Fruit fly (Drosophila melanogaster): ENCODE measurements around the gene CG9886.

The CG9886 gene

dm6 chr2L:2373818-2374746, 46.5 kb upstream of the CG9886 start, which contains the start of the genes CG3609 and CG15390 (continued):
- TF ChIP-seq Blimp-1 (GFP tag; optimal IDR thresholded peaks at IDR 0.05) (peak; percentile 24), fkh (GFP tag; optimal IDR thresholded peaks at IDR 0.05) (peak; percentile 76), CG7368 (GFP tag; optimal IDR thresholded peaks at IDR 0.05) (peak; percentile 60), spab (GFP tag; optimal IDR thresholded peaks at IDR 0.05) (peak; percentile 24), dac (GFP tag; optimal IDR thresholded peaks at IDR 0.05) (peak; percentile 56), CG11762 (GFP tag; optimal IDR thresholded peaks at IDR 0.05; ENCODE audit: insufficient read depth) (no peak), Ets21C (GFP tag; optimal IDR thresholded peaks at IDR 0.05) (peak; percentile 80), net (GFP tag; optimal IDR thresholded peaks at IDR 0.05) (peak; percentile 83), vri (GFP tag; optimal IDR thresholded peaks at IDR 0.05) (peak; percentile 89), CG11294 (GFP tag; IDR thresholded peaks at IDR 0.05) (peak; percentile 58; the same call in 1 of the 2 replicates), CG8632 (GFP tag; optimal IDR thresholded peaks at IDR 0.05) (peak; percentile 54), CG6808 (GFP tag; optimal IDR thresholded peaks at IDR 0.05) (peak; percentile 71), CG31627 (GFP tag; optimal IDR thresholded peaks at IDR 0.05) (peak; percentile 83), Met (GFP tag; optimal IDR thresholded peaks at IDR 0.05) (peak; percentile 84), Eip93F (GFP tag; optimal IDR thresholded peaks at IDR 0.05) (peak; percentile 76), Lpt (GFP tag; optimal IDR thresholded peaks at IDR 0.05) (peak; percentile 66), CG4318 (GFP tag; optimal IDR thresholded peaks at IDR 0.05) (peak; percentile 20), CG3919 (GFP tag; optimal IDR thresholded peaks at IDR 0.05) (peak; percentile 91), pdm3 (GFP tag; optimal IDR thresholded peaks at IDR 0.05) (peak; percentile 88), CG1621 (tag; optimal IDR thresholded peaks at IDR 0.05) (peak; percentile 79), OdsH (GFP tag; optimal IDR thresholded peaks at IDR 0.05) (peak; percentile 79), Eip78C (GFP tag) (peak; percentile 92), CG11902 (GFP tag; optimal IDR thresholded peaks at IDR 0.05) (peak; percentile 49), CG6276 (GFP tag; optimal IDR thresholded peaks at IDR 0.05) (peak; percentile 81), CG8319 (GFP tag; optimal IDR thresholded peaks at IDR 0.05) (peak; percentile 43), topi (GFP tag; optimal IDR thresholded peaks at IDR 0.05) (peak; percentile 73), Smox (GFP tag; optimal IDR thresholded peaks at IDR 0.05) (peak; percentile 80)

- peak; percentile 17 for TF ChIP-seq CG7368 (GFP tag; optimal IDR thresholded peaks at IDR 0.05)
- TF ChIP-seq Met (GFP tag; optimal IDR thresholded peaks at IDR 0.05), result peak; percentile 77
- TF ChIP-seq CG11762 (GFP tag; optimal IDR thresholded peaks at IDR 0.05; ENCODE audit: insufficient read depth), result no peak
- peak; percentile 76 for TF ChIP-seq topi (GFP tag; optimal IDR thresholded peaks at IDR 0.05)
- peak; percentile 44 for TF ChIP-seq dac (GFP tag; optimal IDR thresholded peaks at IDR 0.05)
- peak; percentile 62 for TF ChIP-seq Hr39 (GFP tag; optimal IDR thresholded peaks at IDR 0.05)
- TF ChIP-seq CG8319 (GFP tag; optimal IDR thresholded peaks at IDR 0.05), result no peak
- TF ChIP-seq CG10669 (GFP tag; optimal IDR thresholded peaks at IDR 0.05), result peak; percentile 46
- TF ChIP-seq svp (GFP tag), result peak; percentile 80
- TF ChIP-seq CG8632 (GFP tag; optimal IDR thresholded peaks at IDR 0.05), result peak; percentile 46
- peak; percentile 59 for TF ChIP-seq Blimp-1 (GFP tag; optimal IDR thresholded peaks at IDR 0.05)
- peak; percentile 86 for TF ChIP-seq Eip78C (GFP tag)
- TF ChIP-seq CG6854 (GFP tag; optimal IDR thresholded peaks at IDR 0.05), result peak; percentile 76
- TF ChIP-seq esn (GFP tag; optimal IDR thresholded peaks at IDR 0.05), result peak; percentile 84
- TF ChIP-seq Lpt (GFP tag; optimal IDR thresholded peaks at IDR 0.05), result peak; percentile 22
- peak; percentile 69 for TF ChIP-seq cyc (GFP tag; optimal IDR thresholded peaks at IDR 0.05)
- TF ChIP-seq CG11294 (GFP tag; IDR thresholded peaks at IDR 0.05), result no peak
- TF ChIP-seq Sox14 (GFP tag; optimal IDR thresholded peaks at IDR 0.05), result peak; percentile 79
- no peak for TF ChIP-seq CG4318 (GFP tag; optimal IDR thresholded peaks at IDR 0.05)
- peak; percentile 1 for TF ChIP-seq Ets21C (GFP tag; optimal IDR thresholded peaks at IDR 0.05)
- TF ChIP-seq CG6792 (GFP tag; optimal IDR thresholded peaks at IDR 0.05), result peak; percentile 46
- peak; percentile 80 for TF ChIP-seq eg (GFP tag; IDR thresholded peaks at IDR 0.05)
- no peak; the same call in 2 of the 3 replicates for TF ChIP-seq CG8119 (GFP tag; IDR thresholded peaks at IDR 0.05)
- peak; percentile 74 for TF ChIP-seq dsx (GFP tag; optimal IDR thresholded peaks at IDR 0.05; ENCODE audit: poor library complexity, severe bottlenecking)
- no peak for TF ChIP-seq Hr38 (GFP tag; optimal IDR thresholded peaks at IDR 0.05)
- TF ChIP-seq CG6808 (GFP tag; optimal IDR thresholded peaks at IDR 0.05), result peak; percentile 30
- TF ChIP-seq CG15336 (GFP tag; IDR thresholded peaks at IDR 0.05), result peak; percentile 16; the same call in 1 of the 2 replicates
- TF ChIP-seq CG16779 (tag; optimal IDR thresholded peaks at IDR 0.05), result peak; percentile 50
- peak; percentile 70 for TF ChIP-seq Sox102F (GFP tag; optimal IDR thresholded peaks at IDR 0.05)
- TF ChIP-seq fd59A (GFP tag; optimal IDR thresholded peaks at IDR 0.05), result peak; percentile 40
- TF ChIP-seq CG1621 (tag; optimal IDR thresholded peaks at IDR 0.05), result peak; percentile 46
- peak; percentile 70 for TF ChIP-seq CG34406 (GFP tag; optimal IDR thresholded peaks at IDR 0.05)
Measured at dm6 chr2L:2375655-2376417, 44.8 kb upstream of the CG9886 start, which contains the start of gene Atxn7. Atxn7 (plus strand) TSS chr2L:2375841.

All from whole organism, prepupa.